Fruit fly (Drosophila melanogaster): ENCODE measurements around the gene msd1.

msd1 gene

DNA sequence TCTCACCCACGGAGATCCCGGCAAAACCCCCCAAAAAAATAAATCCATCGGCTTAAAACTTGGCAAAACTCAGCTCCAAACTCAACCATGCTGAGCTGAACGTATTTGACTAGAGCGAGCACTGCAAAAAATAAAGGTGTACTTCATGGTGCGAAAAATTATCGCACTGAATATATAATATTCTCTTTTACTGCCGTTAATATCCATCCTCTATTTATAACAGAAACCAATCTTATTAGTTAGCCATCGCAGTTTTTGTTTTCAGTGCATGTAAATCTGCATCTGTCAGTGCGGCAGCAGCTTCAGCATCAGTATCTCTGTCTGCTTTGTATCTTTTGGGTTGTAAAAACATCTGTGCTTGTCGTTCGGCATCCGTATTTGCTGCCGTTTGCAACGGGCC lies 39.4 kb downstream of the msd1 start:
- TF ChIP-seq kay (GFP tag; ENCODE audit: borderline replicate concordance): no peak
- TF ChIP-seq bab1 (GFP tag; optimal IDR thresholded peaks at IDR 0.05): no peak
- no peak for TF ChIP-seq tj (GFP tag; optimal IDR thresholded peaks at IDR 0.05)
- TF ChIP-seq CG14711 (tag; optimal IDR thresholded peaks at IDR 0.05): no peak
- TF ChIP-seq CG12768 (GFP tag; optimal IDR thresholded peaks at IDR 0.05): no peak
- TF ChIP-seq Crg-1 (GFP tag; optimal IDR thresholded peaks at IDR 0.05): no peak
- no peak for TF ChIP-seq CG11617 (GFP tag; optimal IDR thresholded peaks at IDR 0.05)

DNA sequence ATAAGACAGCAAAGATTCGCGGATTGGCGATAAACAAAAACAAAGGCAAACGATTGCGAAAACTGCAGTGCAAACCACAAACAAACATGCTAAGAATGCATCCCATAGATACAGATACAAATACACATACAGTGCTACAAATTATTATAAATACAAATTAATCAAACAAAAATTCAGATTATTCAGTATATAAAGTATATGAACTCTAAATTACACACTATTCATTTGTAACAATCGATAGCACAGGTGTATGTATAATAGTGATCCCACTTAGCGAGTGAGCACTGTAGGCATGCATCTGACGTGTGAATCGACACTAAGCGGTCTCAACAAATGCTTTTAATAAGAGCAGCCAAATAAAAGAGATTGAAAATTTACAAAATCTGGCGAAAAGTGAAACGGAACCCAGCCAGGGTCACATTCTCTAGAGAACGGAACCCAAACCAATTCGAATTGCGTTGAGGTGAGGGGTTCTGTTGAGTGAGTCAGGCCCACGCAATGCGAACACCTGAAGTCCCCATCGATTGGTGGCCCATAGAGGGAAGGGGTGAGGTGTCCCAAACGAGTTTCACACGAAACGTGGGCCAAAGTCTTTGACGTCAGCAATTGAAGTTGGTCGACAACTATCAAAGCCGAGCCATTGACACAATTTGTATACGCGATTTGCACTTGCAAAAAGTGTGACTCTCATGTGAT lies 43.0 kb downstream of the msd1 start:
- TF ChIP-seq Crg-1 (GFP tag; optimal IDR thresholded peaks at IDR 0.05): no peak
- TF ChIP-seq cic (GFP tag; optimal IDR thresholded peaks at IDR 0.05): no peak
- TF ChIP-seq CG33017 (tag; optimal IDR thresholded peaks at IDR 0.05): peak; percentile 57
- TF ChIP-seq kay (GFP tag; ENCODE audit: borderline replicate concordance): peak; percentile 25
- TF ChIP-seq CG14711 (tag; optimal IDR thresholded peaks at IDR 0.05): no peak
- TF ChIP-seq CG11617 (GFP tag; optimal IDR thresholded peaks at IDR 0.05): peak; percentile 9
- TF ChIP-seq bab1 (GFP tag; optimal IDR thresholded peaks at IDR 0.05): peak; percentile 55
- TF ChIP-seq CG5204 (GFP tag; optimal IDR thresholded peaks at IDR 0.05): peak; percentile 50
- peak; percentile 40 for TF ChIP-seq tj (GFP tag; optimal IDR thresholded peaks at IDR 0.05)
- TF ChIP-seq CG7101 (tag; optimal IDR thresholded peaks at IDR 0.05): peak; percentile 38

DNA sequence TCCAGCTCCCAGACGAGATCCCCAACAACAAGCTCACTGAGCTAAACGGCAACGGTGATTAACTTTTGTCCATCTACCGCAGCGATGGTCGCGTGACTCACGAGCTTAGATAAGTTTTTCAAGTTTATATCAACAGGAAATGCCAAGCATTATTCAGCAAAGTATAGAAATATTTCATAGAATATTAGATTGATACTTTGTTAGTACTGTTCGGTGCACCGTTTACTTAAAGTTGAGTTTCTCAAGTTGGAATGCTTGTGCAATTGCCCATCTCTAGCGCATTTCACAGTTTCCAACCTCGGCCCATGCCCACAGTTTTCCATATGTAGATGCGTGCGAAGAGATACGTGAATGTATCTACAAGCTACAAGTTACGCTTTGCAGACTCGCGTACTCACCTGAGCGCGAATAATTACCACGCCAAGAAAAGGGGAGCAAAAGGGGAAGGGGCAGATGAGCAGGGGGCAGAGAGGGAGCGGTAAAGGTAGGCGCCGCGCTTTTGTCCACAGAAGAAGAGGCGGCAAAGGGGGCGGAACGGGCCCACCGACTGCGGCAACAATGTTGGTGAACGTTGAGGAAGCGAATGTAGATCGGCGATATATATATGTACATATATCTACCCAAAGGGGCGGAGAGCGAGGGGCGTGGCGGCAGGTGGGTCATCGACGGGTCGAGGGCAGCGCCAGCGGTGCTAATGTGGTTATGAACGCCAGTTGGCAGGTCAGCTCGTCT lies 44.6 kb downstream of the msd1 start:
- TF ChIP-seq CG7045 (GFP tag; optimal IDR thresholded peaks at IDR 0.05) (no peak), cic (GFP tag; optimal IDR thresholded peaks at IDR 0.05) (no peak), CG11617 (GFP tag; optimal IDR thresholded peaks at IDR 0.05) (no peak), kay (GFP tag; ENCODE audit: borderline replicate concordance) (no peak), CG33017 (tag; optimal IDR thresholded peaks at IDR 0.05) (no peak), bab1 (GFP tag; optimal IDR thresholded peaks at IDR 0.05) (no peak), CG7101 (tag; optimal IDR thresholded peaks at IDR 0.05) (no peak), toe (GFP tag; optimal IDR thresholded peaks at IDR 0.05) (no peak), ovo (GFP tag; optimal IDR thresholded peaks at IDR 0.05) (no peak), Crg-1 (GFP tag; optimal IDR thresholded peaks at IDR 0.05) (no peak), cnc (optimal IDR thresholded peaks at IDR 0.05) (no peak), Clk (GFP tag; optimal IDR thresholded peaks at IDR 0.05) (no peak), CG12768 (GFP tag; optimal IDR thresholded peaks at IDR 0.05) (no peak), CG14711 (tag; optimal IDR thresholded peaks at IDR 0.05) (no peak), CG1620 (GFP tag; optimal IDR thresholded peaks at IDR 0.05) (no peak), tj (GFP tag; optimal IDR thresholded peaks at IDR 0.05) (no peak)

DNA sequence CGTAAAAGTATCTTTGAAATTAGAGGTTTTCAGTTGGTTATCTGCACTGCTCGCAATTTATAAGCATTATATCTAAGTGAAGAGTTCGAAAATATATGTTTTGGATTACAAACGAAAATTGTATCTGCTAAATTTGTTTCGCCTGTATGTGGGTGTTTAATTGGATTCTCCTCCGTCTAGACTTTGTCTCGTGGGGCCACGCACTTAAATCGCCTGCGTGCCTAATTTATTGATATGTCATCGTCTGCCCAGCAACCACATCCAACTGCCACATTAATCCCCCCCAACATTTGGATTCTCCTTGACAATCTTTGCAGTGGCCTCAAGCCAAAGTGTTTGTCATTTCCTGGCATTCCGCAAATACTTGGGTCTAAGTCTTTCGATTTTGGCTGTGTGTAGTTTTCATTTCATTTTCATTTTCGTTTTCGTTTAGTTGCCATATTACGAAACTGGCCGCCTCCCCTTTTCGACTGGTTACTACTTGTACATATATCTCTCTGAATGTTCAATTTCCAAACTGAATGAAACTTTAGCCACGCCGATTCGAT lies 46.6 kb downstream of the msd1 start:
- TF ChIP-seq CG11617 (GFP tag; optimal IDR thresholded peaks at IDR 0.05): no peak
- no peak for TF ChIP-seq bab1 (GFP tag; optimal IDR thresholded peaks at IDR 0.05)
- no peak for TF ChIP-seq ovo (GFP tag; optimal IDR thresholded peaks at IDR 0.05)
- no peak for TF ChIP-seq CG5204 (GFP tag; optimal IDR thresholded peaks at IDR 0.05)
- no peak for TF ChIP-seq Mnt (GFP tag; optimal IDR thresholded peaks at IDR 0.05)

DNA sequence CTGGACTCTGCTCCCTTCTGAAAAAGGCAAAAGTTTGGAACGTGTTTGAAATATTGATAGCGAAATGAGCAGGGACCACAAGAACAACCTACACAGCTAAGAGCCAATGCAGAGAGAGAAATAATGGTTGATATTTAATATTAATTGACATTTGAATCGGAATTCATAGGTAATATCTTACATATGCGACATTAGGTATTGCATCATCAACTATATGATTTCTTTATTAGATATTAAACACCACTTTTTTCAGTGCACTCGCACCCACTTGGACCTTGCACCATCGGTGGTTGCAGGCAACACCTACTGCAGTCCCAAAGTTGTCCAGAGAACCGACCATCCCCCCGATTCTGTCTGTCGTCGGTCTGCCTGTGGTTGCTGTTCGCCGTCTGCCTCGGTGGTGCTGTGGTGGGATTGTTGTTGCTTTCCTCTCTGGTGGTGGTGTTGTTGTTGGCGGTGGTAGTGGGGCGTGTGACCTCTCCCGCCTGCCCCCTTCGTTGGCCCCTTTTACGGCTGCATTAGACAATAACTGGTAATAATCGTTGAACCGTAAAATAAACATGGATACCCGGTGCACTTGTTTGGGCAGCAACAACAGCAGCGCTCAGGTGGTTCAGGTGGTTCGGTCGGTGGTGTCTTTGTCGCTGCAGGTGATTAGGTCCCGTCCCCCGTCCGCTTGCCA lies 47.5 kb downstream of the msd1 start:
- no peak for TF ChIP-seq CG14711 (tag; optimal IDR thresholded peaks at IDR 0.05)
- TF ChIP-seq CG5204 (GFP tag; optimal IDR thresholded peaks at IDR 0.05): peak; percentile 30

DNA sequence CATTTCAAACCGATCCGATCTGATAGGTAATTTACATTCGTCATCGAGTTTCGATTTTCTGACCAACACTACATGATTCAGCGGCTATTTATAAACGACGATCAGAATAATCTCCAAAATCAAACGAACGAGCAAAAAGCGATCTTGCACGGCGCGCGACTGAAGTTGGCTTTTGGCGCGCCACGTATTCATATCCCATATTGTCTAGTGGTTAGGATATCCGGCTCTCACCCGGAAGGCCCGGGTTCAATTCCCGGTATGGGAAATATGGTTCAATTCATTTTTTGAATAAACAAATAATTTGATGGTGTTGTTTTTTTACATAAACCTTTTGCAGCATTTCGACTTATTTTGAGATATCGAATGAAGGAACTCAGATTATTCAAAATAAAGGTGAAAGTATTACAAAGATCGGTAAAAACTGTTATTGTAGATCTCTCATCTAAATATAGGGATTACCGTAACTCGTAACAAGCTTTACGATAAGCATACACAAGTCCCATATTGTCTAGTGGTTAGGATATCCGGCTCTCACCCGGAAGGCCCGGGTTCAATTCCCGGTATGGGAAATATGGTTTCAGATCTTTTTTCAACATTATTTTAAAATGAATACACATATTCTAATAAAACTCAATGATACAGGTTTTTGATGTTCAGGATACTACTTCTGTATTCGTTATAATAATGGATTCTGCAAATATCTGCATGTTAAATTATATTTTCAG lies 48.4 kb downstream of the msd1 start:
- no peak for TF ChIP-seq ovo (GFP tag; optimal IDR thresholded peaks at IDR 0.05)
- peak; percentile 40 for TF ChIP-seq kay (GFP tag; ENCODE audit: borderline replicate concordance)
- no peak for TF ChIP-seq CG1620 (GFP tag; optimal IDR thresholded peaks at IDR 0.05)

DNA sequence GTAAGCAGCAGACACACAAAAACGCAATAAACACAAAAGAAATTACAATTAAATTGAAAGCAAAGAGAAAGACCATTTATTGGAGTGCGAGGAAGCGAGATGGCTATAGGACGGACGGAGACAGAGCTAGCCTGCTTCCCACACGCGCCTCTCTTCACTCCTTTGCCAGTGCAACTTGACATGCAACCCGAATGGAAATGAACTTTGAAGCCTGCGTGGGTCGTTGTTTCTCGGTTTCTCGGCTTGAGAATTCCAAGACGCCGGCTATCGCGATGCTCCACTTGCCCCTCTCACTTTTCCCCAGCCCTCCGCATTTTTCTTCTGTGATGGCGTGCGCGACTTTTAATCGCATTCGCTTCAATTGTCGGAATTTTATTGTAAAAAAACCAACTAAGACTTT lies 49.4 kb downstream of the msd1 start:
- TF ChIP-seq tj (GFP tag; optimal IDR thresholded peaks at IDR 0.05) (peak; percentile 22), ovo (GFP tag; optimal IDR thresholded peaks at IDR 0.05) (no peak)
